Worm (Caenorhabditis elegans) whole organism, mixed stage, embryonic: ENCODE results near the gene C09H10.9.
"Not testable (repeated sequence)": the region's sequence is repeated elsewhere in the genome, so short reads cannot be mapped to it uniquely, and the experiment has no call there.

Source experiments
- cnd-1 ChIP-seq: fragments of 200-800 bp; sonication (Bioruptor generic); optimal IDR thresholded peaks from 2 replicates; lab custom pipeline; 2018; ENCODE audit warnings: mild to moderate bottlenecking, missing genetic modification characterization, missing compliant biosample characterization
- nhr-12 ChIP-seq: fragments of 150-350 bp; optimal IDR thresholded peaks from 2 replicates; lab custom pipeline; 2014; ENCODE audit warnings: missing biosample characterization, missing genetic modification characterization
- zip-8 ChIP-seq: fragments of 150-350 bp; optimal IDR thresholded peaks from 2 replicates; lab custom pipeline; 2014; ENCODE audit warnings: missing biosample characterization, missing genetic modification characterization

DNA sequence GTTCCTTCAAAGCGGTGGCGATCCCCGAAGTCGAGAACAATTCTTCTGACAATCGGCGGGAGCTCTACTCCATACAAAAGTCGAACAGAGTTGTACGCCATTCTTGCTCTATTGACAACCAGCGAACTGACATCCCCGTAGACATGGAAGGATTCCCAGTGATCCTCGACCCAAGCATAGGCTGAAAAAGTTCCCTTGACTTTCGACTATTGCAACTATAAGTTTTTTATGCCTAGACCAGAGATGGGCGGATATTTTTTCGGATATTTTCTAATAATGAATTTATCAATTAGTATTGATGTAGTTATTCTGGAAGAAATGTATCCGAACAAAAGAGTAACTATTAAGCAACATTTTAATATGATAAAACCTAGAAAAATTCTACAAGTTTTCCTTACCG lies 17.5 kb downstream of the C09H10.9 start, which contains the start of gene W10C6.2:
- not testable (repeated sequence) for TF ChIP-seq zip-8, cnd-1, nhr-12 (tag; lab: Kevin White, UChicago)
